Worm (Caenorhabditis elegans) whole organism, mixed stage, embryonic: ENCODE data around the gene srd-4.
A peak's percentile ranks its signal among the peaks of the same experiment; 100 is the strongest.

Experiments used
- M03D4.4 ChIP-seq: sonication (generic microtip); optimal IDR thresholded peaks from 2 replicates; lab custom pipeline; 2017; ENCODE audit warnings: mild to moderate bottlenecking, missing genetic modification characterization, missing compliant biosample characterization
- bed-3 ChIP-seq: fragments of 200-800 bp; sonication (Bioruptor generic); optimal IDR thresholded peaks from 3 replicates; lab custom pipeline; 2018; ENCODE audit warnings: mild to moderate bottlenecking, missing genetic modification characterization, moderate library complexity, missing compliant biosample characterization
- blmp-1 ChIP-seq: fragments of 150-350 bp; optimal IDR thresholded peaks from 2 replicates; lab custom pipeline; 2014; ENCODE audit warnings: missing biosample characterization, missing genetic modification characterization
- ceh-39 ChIP-seq: fragments of 150-350 bp; optimal IDR thresholded peaks from 2 replicates; lab custom pipeline; 2014; ENCODE audit warnings: missing biosample characterization, missing genetic modification characterization
- drap-1 ChIP-seq: fragments of 200-800 bp; sonication (Bioruptor generic); optimal IDR thresholded peaks from 3 replicates; lab custom pipeline; 2018; ENCODE audit warnings: mild to moderate bottlenecking, missing genetic modification characterization, missing compliant biosample characterization
- hlh-1 ChIP-seq: fragments of 150-350 bp; optimal IDR thresholded peaks from 2 replicates; lab custom pipeline; 2014; ENCODE audit warnings: missing biosample characterization, missing genetic modification reagents, missing genetic modification characterization
- lin-13 ChIP-seq: fragments of 150-350 bp; optimal IDR thresholded peaks from 2 replicates; lab custom pipeline; 2014; ENCODE audit warnings: missing biosample characterization, missing genetic modification characterization
- lin-32 ChIP-seq: fragments of 200-800 bp; sonication (Bioruptor generic); optimal IDR thresholded peaks from 2 replicates; lab custom pipeline; 2018; ENCODE audit warnings: mild to moderate bottlenecking, missing genetic modification characterization, missing compliant biosample characterization
- mab-5 ChIP-seq: fragments of 150-350 bp; optimal IDR thresholded peaks from 2 replicates; lab custom pipeline; 2014; ENCODE audit warnings: missing biosample characterization, missing genetic modification characterization
- mep-1 ChIP-seq: fragments of 150-350 bp; optimal IDR thresholded peaks from 2 replicates; lab custom pipeline; 2017; ENCODE audit warnings: missing biosample characterization, missing genetic modification reagents, missing genetic modification characterization, inconsistent platforms
- nhr-237 ChIP-seq: fragments of 150-350 bp; optimal IDR thresholded peaks from 2 replicates; lab custom pipeline; 2014; ENCODE audit warnings: missing biosample characterization, missing genetic modification characterization
- nhr-76 ChIP-seq: sonication (generic microtip); optimal IDR thresholded peaks from 2 replicates; lab custom pipeline; 2017; ENCODE audit warnings: missing biosample characterization, missing genetic modification characterization
- sptf-1 ChIP-seq: sonication (generic microtip); optimal IDR thresholded peaks from 2 replicates; lab custom pipeline; 2017; ENCODE audit warnings: mild to moderate bottlenecking, missing genetic modification characterization, moderate library complexity, missing compliant biosample characterization
- unc-120 ChIP-seq: sonication (generic microtip); optimal IDR thresholded peaks from 2 replicates; lab custom pipeline; 2017; ENCODE audit warnings: missing genetic modification characterization, missing compliant biosample characterization; ENCODE audit not compliant: poor library complexity, severe bottlenecking
- unc-62 ChIP-seq: fragments of 150-350 bp; optimal IDR thresholded peaks from 2 replicates; lab custom pipeline; 2014; ENCODE audit warnings: missing biosample characterization, missing genetic modification reagents, missing genetic modification characterization
- zip-8 ChIP-seq: fragments of 150-350 bp; optimal IDR thresholded peaks from 2 replicates; lab custom pipeline; 2014; ENCODE audit warnings: missing biosample characterization, missing genetic modification characterization

Gene srd-4

DNA sequence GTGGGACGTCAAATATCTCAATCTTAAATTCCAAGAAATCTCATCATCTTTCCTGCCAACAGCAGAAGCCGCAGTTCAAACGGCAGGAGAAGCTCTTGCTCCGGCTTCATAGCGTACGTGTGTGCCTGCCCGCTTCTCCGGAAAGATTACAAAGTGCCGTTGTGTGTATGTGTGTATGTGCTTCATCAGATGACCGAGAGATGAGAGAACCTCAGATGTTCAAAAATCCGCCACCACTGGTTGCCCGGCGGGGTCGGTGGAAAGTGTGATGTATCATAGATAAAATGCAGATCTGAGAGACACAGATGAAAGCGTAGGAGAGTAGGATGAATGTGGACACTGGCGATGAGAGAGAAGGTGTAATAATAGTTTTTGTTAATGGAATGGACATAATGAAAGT, 48.7 kb downstream of the srd-4 start:
- TF ChIP-seq unc-120 (tag; lab: Kevin White, UChicago) (peak; percentile 75), mab-5 (tag; lab: Kevin White, UChicago) (no peak), unc-62 (GFP tag; lab: Kevin White, UChicago) (peak; percentile 36), hlh-1 (tag; lab: Kevin White, UChicago) (peak; percentile 82), mep-1 (tag; lab: Kevin White, UChicago) (no peak)

DNA sequence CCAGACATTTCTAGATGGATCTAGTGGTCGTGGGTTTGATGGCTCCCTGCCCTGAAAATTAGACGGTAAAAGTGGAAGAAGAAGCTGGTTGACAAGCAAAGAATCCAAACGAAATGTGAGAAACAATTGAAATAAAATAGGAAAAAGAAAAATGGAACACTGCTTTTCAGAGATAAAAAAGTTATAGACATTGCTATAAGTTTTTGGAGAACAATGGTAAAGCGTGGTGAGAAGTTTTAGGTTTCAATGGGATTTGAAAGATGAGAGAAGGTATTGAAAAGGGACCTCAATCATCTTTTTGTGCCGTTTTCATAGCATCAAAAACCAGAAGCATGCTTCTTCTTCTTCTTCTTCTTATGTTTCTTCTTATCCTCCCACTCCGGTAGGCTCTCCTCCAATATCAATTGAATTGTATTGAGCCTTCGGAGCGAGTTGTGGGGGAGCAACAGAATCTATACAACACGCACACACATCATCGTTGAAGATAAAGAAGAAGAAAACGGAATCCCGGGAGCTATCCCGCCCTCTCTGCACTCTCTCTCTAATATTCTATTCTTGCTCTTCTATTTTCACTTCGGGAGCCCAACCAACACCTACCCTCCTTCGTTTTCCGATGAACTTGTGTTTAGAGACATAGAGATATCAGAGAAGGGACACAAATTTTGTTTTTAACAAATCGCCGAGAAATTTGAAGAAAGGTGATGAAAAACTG, 49.7 kb downstream of the srd-4 start, which contains the start of gene myo-3:
Gene myo-3 (minus strand): TSS at position 51 of the 712 bp plus-strand sequence.
- TF ChIP-seq hlh-1 (tag; lab: Kevin White, UChicago), result peak; percentile 67
- TF ChIP-seq unc-120 (tag; lab: Kevin White, UChicago), result peak; percentile 79
- TF ChIP-seq sptf-1 (tag; lab: Kevin White, UChicago), result no peak

- TF ChIP-seq lin-13 (tag; lab: Kevin White, UChicago) (no peak), sptf-1 (tag; lab: Kevin White, UChicago) (no peak), nhr-76 (tag; lab: Kevin White, UChicago) (no peak), unc-62 (GFP tag; lab: Kevin White, UChicago) (no peak), ceh-39 (tag; lab: Kevin White, UChicago) (no peak), zip-8 (tag; lab: Kevin White, UChicago) (no peak), nhr-237 (tag; lab: Kevin White, UChicago) (no peak), M03D4.4 (tag; lab: Kevin White, UChicago) (no peak), lin-32 (GFP tag; lab: Kevin White, UChicago) (no peak), bed-3 (GFP tag; lab: Kevin White, UChicago) (no peak), unc-120 (tag; lab: Kevin White, UChicago) (peak; percentile 35), drap-1 (no peak), hlh-1 (tag; lab: Kevin White, UChicago) (peak; percentile 81), blmp-1 (tag; lab: Kevin White, UChicago) (no peak)
Observed at ce11 chrV:12235502-12235901, 50.8 kb downstream of the srd-4 start.
